Worm (Caenorhabditis elegans) whole organism, L1 larva: Measurements from ENCODE around the gene vkmt-1.

Experiments
- aly-2 ChIP-seq: fragments of 150-350 bp; optimal IDR thresholded peaks from 2 replicates; lab custom pipeline; 2014; ENCODE audit warnings: missing biosample characterization, missing genetic modification characterization
- ces-1 ChIP-seq: fragments of 150-350 bp; optimal IDR thresholded peaks from 2 replicates; lab custom pipeline; 2014; ENCODE audit warnings: missing biosample characterization, missing genetic modification reagents, missing genetic modification characterization
- egl-13 ChIP-seq: sonication (generic microtip); optimal IDR thresholded peaks from 2 replicates; lab custom pipeline; 2016; ENCODE audit warnings: missing genotype, missing genetic modification reagents, missing genetic modification characterization, missing compliant biosample characterization
- lin-13 ChIP-seq: fragments of 150-350 bp; optimal IDR thresholded peaks from 2 replicates; lab custom pipeline; 2014; ENCODE audit warnings: missing biosample characterization, missing genetic modification reagents, missing genetic modification characterization
- lin-35 ChIP-seq, 2 experiments: fragments of 150-350 bp; optimal IDR thresholded peaks; 2 replicates each; lab custom pipeline; 2014; ENCODE audit warnings: missing biosample characterization in 2 of 2, missing genetic modification characterization in 2 of 2, missing genetic modification reagents in 2 of 2
- nhr-77 ChIP-seq: fragments of 150-350 bp; optimal IDR thresholded peaks from 2 replicates; lab custom pipeline; 2014; ENCODE audit warnings: missing biosample characterization, missing genetic modification characterization
- pqm-1 ChIP-seq: sonication (generic microtip); optimal IDR thresholded peaks from 3 replicates; lab custom pipeline; 2017; ENCODE audit warnings: missing biosample characterization, missing genetic modification characterization
- ztf-4 ChIP-seq: fragments of 150-350 bp; optimal IDR thresholded peaks from 2 replicates; lab custom pipeline; 2014; ENCODE audit warnings: missing biosample characterization, missing genetic modification characterization

DNA sequence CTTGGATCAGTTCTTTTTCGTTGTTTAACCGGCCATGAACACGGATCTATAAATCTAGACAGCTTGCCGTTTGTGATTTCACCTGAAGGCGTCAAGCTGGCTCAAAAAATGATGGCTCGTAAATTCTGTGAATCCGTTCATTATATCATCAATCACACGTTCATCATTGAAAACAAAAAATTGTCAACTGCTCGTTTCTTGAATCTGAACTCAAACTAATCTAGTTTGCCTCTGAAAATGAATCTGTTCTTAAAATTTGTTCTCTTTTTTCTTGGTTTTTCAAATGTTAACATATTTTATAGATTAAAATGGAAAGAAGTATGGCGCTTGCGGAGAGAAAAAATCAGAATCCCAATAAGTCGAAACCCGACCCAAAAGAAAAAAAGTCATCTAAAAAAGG, 12.2 kb downstream of the vkmt-1 start, which contains the start of gene C42C1.8:
- no peak for TF ChIP-seq ces-1
- no peak for TF ChIP-seq pqm-1
- no peak for TF ChIP-seq lin-35 (GFP tag; optimal IDR thresholded peaks at IDR 0.05; lab: Kevin White, UChicago)
- TF ChIP-seq egl-13 (tag; lab: Kevin White, UChicago), result no peak
- TF ChIP-seq lin-13, result no peak
- TF ChIP-seq nhr-77 (tag; lab: Kevin White, UChicago), result no peak
- TF ChIP-seq aly-2 (tag; lab: Kevin White, UChicago), result no peak
- no peak for TF ChIP-seq ztf-4
